Fruit fly (Drosophila melanogaster) S2 (cell line): ENCODE data around the gene CG14036.

Experiments used
- CG8478 ChIP-seq: fragments of >200 bp; optimal IDR thresholded peaks from 2 replicates; lab custom pipeline; 2018
- CTCF ChIP-seq, 2 experiments: fragments of >200 bp; optimal IDR thresholded peaks; 2 replicates each; lab custom pipeline; 2018

CG14036 gene

DNA sequence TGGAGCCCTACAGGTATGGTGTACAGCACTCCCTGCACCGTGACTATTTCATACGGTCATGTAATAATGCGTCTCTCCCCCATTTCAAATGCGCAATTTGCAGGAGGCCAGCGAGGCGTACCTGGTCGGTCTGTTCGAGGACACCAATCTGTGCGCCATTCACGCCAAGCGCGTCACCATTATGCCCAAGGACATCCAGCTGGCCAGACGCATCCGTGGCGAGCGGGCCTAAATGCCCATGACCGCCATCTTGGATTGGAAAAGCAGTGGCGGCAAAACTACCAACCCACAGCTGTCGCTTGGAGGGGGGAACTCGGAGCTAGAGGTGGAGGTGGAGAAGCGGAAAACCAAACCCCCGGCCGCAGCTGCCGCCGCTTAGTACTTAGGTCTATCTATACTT lies 712 bp upstream of the CG14036 start:
- TF ChIP-seq CTCF (optimal IDR thresholded peaks at IDR 0.05; lab: Kevin White, UChicago) (no peak), CG8478 (lab: Kevin White, UChicago) (no peak)

DNA sequence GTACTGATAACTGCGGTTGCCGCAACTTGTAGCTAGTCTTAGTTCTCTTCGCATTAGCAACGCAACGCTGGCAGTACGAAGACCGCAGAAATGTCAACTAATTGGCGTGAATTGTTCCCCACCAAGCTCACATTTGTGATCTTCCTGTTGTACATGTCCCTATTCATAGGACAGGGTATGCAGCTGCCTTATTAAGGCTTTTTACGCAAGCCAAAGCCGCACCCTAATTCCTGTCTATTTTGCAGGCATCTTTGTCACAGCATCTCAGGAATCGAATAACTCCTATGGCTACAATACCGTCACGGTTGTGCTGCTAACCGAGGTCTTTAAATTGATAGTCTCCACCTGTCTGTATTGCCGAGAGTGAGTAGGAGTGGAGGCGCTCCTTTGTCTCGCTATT lies 1.8 kb downstream of the CG14036 start, which contains the start of gene eIF3h:
Gene eIF3h, minus strand, starts transcription at position 101 of the 400 bp plus-strand sequence.
- no peak for TF ChIP-seq CTCF (optimal IDR thresholded peaks at IDR 0.05; lab: Kevin White, UChicago)
- TF ChIP-seq CG8478 (lab: Kevin White, UChicago): no peak

DNA sequence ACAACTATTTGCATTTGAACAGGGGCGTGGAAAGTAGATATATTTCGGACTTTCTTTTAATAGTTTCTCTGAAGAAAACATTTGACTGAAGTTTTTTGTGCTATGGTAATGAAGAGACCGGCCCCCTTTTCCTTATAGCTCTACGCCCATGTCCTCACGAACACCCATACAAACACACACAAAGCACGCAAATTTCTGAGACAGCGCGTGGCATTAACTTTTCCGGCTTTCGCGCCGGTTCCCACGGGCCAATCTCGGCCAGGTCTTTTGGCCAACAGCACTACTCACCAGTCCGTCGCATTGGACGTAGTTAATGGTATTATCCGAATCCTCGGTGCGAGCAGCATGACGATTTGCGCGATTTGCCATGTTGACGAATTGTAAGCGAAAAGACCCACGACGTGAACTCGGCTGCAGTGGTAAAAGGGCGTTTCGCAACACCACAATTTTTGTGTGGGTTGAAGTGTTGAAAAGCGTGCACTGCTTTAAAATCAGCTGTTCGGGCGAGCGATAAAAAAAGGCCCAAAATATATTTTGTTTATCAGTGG lies 2.4 kb downstream of the CG14036 start, which contains the start of gene senju:
Gene senju, plus strand, starts transcription at position 477 of the 548 bp plus-strand sequence.
- TF ChIP-seq CG8478 (lab: Kevin White, UChicago) (no peak), CTCF (optimal IDR thresholded peaks at IDR 0.05; lab: Kevin White, UChicago) (peak in 1 of 2 experiments; percentile 1)

DNA sequence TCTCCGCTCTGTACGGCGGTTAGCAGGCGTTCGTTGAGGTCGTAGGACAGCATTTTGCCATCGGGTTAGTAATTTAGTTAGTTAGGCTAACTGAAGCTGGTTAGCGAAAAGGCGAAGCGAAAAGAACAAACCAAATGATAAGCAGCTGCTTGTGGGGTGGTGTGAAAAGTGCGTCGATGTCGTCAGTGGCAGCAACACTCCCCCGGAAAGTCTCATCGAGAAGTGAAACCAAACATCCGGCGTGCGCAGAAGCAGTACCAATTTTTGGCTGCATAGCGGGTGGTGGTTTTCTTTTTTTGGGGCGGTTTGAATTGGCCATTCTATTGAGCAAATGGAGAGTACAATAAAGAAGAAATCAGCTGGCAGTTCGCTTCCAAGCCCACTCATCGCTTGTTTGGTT lies 4.0 kb downstream of the CG14036 start, which contains the start of gene CG9121:
Gene CG9121, minus strand, starts transcription at position 238 of the 400 bp plus-strand sequence.
- TF ChIP-seq CG8478 (lab: Kevin White, UChicago) (no peak), CTCF (optimal IDR thresholded peaks at IDR 0.05; lab: Kevin White, UChicago) (no peak)

DNA sequence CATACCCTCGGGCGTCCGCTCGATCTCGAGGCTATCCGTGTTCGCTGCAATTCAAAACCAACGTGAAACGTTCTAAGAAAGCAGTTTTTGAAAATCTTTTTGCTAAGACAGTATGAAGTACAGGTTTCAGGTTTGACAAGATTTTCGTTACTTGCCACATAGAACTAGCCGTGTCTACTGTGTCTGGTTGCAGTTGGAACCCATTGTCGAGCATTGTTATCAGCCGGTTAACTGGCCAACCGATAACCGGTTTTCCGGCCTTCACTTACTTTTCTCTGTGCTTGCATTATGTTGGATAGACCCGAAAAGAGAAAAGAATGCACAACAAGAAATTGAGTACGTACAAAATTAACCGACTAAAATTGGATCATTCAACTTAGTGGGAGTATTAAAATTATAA lies 4.8 kb downstream of the CG14036 start:
- TF ChIP-seq CTCF (optimal IDR thresholded peaks at IDR 0.05; lab: Kevin White, UChicago): no peak
- no peak for TF ChIP-seq CG8478 (lab: Kevin White, UChicago)

DNA sequence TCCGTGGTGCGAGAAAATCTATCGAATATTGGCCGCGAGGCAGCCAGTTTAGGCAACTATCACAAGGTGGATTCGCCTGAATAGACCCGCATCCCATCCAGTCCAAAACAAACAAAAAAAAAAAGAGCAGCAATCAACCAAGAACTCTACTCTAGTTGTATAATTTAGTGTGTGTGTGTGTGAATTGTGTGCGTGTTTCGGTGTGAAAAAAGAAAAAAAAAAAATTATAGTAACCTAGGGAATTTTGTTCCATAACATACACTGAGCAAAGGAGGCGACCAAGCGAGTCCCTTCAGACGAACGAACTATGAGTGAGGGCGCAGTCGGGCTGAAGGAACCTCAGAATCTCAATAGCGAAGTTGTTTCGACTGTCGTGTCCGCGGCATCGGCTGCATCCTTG lies 8.6 kb downstream of the CG14036 start:
- no peak for TF ChIP-seq CG8478 (lab: Kevin White, UChicago)
- no peak for TF ChIP-seq CTCF (optimal IDR thresholded peaks at IDR 0.05; lab: Kevin White, UChicago)

DNA sequence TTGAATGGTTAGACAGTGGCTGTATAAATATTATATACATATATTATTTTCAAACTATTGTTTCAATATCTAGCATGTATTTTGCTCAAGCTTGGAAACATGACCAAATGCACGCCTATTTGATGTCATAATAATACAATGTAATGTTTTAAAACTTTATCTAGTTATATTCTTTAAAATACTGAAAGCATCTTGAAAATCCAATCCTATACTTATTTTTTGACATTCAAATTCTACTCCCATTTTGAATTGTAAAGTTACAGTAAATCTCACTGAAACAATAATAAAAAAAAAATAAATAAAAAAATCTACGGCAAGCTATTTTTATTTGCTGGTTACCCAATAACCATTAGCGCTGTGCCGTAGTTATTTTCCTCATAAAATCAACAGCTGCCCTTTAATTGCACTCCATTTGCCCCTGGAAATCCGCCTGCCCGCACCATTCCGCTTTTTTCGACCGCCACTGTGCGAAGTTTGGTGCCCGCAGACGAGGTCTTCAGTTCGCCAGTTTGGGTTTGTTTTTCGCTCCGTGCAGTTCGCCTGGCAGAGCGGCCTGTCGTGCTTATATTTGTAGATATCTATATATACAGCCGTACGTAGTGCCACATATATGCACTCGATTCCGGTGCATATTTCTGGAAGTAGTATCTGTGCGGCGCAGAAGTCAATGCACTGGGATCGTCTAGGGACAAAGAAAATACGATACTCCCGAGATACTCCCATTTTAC lies 9.8 kb downstream of the CG14036 start:
- TF ChIP-seq CG8478 (lab: Kevin White, UChicago) (no peak), CTCF (optimal IDR thresholded peaks at IDR 0.05; lab: Kevin White, UChicago) (no peak)

DNA sequence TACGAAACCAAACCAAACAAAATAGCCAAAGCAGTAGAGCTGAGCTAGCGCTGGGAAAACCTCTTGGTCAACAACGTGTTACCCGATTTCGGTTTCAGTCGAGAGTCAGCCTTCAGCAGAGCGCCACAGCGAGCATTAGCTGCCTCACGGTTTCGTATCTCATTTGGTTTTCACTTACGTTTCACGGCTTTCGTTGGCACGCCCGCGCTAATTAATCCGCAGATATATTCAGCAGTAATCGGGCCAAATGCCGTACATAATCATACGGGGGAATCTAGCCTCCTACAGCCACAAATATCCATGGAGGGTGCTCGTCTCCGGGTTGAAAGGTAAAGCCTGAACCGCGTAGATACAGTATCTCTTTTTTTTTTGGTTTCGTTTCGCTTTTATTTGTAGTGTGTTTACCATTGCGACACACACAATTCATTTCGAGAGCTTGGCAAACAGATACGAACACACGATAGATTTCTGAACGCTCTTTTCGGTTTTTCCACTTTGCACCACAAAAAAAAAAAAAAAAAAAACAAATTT lies 10.4 kb downstream of the CG14036 start, which contains the start of gene CG31650:
Gene CG31650, minus strand, starts transcription at position 352 of the 531 bp plus-strand sequence.
- TF ChIP-seq CTCF (optimal IDR thresholded peaks at IDR 0.05; lab: Kevin White, UChicago) (no peak), CG8478 (lab: Kevin White, UChicago) (no peak)

DNA sequence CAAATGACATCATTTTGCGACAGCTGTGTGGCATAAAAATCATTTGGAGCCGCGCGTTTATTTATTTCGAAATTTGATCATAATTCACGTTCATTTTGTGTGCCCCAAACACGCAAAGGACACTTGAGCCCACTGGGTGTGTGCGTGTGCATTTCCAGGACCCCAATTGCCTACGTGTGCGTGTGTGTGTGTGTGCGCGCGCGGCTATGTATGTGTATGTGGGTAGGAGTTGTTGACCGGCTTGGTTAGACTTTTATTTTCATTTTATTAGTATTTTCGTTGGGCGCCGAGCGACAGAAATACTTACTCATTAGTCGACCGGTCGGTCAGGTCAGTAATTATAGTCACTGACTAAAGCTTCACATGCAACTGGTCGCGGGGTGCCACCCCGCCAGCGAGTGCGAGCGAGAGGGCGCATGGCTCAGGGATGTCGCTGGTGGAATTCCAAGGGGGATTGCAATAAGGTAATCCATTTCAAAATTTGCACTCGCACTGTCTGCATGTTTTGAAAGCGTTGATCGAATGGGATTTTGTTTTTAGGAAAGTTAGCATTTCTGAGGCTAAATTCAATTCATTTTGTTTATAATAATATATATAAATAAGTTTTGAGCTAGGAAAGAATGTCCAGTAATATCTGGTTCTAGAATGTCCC lies 11.2 kb downstream of the CG14036 start:
- no peak for TF ChIP-seq CTCF (optimal IDR thresholded peaks at IDR 0.05; lab: Kevin White, UChicago)
- TF ChIP-seq CG8478 (lab: Kevin White, UChicago): no peak

DNA sequence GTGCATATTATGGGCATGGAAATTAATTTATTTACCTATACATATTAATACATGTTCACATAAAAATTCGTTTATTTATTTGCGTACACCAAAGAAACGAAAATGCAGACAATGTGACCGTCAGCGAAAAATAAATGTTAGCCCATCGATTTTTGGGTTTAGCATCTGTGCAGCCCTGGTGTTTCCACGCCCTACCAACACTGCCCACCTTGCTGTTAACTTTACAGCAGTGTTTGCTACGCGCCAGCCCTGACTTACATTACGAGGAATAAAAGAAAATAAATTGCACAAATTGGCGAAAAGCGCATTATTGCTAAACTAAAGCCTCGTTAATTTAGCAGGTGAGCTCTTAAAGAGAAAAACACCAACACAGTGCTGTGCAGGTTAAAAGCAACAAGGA lies 11.8 kb downstream of the CG14036 start, which contains the start of the genes CG33995, CG44000 and CG44001:
Gene CG33995, plus strand, starts transcription at position 228 of the 400 bp plus-strand sequence.
Gene CG44000, plus strand, starts transcription at position 228 of the 400 bp plus-strand sequence.
Gene CG44001, plus strand, starts transcription at position 228 of the 400 bp plus-strand sequence.
- TF ChIP-seq CG8478 (lab: Kevin White, UChicago) (no peak), CTCF (optimal IDR thresholded peaks at IDR 0.05; lab: Kevin White, UChicago) (peak in 1 of 2 experiments; percentile 23)

DNA sequence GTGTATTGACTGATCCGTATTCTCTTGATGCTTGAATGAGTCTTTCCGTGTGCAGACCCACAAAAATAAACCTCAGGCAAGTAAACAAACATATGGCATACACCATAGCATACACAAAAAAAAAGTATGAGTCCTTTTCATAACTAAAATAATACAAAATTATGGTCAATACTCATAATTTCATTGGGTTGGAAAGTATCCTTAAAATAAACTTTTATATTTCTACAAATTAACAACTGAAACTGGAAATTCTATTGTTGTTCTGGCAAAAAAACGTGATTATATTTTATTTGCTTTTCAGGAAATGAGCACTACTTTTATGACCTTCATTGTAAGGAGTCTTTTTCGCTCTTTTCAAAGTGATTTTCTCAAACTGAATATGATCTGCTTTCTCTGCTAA lies 12.7 kb downstream of the CG14036 start:
- TF ChIP-seq CG8478 (lab: Kevin White, UChicago) (no peak), CTCF (optimal IDR thresholded peaks at IDR 0.05; lab: Kevin White, UChicago) (no peak)

DNA sequence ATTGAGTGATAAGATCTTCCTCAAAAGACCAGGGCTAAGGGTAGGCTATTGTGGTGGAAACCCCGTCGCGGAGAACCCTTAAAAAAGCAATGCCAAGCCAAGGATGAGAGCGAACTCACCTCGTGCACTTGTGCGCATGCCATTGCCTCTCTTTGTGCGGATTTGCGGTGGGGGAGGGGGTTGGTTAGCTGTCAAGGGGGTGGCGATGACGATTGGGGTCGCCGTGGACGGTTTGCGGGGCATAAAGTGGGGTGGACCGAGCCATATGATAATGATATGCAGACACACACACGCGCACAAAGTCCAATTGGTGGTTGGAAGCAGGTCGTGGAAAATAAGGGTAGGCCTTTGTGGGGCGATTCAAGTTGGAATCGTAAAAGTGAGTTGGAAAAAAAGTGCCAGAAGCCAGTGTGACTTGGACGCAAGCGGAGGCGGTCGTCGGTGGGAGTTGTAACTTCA lies 17.4 kb downstream of the CG14036 start, which contains the start of the genes CG14042 and SP555:
Gene CG14042, plus strand, starts transcription at position 308 of the 459 bp plus-strand sequence.
Gene SP555, plus strand, starts transcription at position 308 of the 459 bp plus-strand sequence.
- TF ChIP-seq CG8478 (lab: Kevin White, UChicago) (no peak), CTCF (optimal IDR thresholded peaks at IDR 0.05; lab: Kevin White, UChicago) (no peak)

DNA sequence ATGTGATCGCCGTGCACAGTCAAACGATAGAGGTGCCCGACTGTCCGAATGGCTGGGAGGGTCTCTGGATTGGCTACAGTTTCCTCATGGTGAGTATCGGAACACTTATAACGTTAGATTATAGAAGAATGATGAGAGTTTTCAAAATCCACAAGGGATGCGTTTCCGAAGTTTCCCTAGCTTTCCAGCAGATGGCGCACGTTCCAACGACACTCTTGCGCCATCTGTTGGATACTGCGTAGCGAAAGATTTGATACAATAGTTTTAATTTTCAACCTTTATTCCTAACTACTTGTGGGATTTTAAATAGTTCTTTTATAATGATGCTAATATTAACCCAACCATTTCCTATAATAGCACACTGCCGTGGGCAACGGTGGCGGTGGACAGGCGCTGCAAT lies 18.7 kb downstream of the CG14036 start:
- no peak for TF ChIP-seq CG8478 (lab: Kevin White, UChicago)
- peak; percentile 87 to 88 for TF ChIP-seq CTCF (optimal IDR thresholded peaks at IDR 0.05; lab: Kevin White, UChicago)

DNA sequence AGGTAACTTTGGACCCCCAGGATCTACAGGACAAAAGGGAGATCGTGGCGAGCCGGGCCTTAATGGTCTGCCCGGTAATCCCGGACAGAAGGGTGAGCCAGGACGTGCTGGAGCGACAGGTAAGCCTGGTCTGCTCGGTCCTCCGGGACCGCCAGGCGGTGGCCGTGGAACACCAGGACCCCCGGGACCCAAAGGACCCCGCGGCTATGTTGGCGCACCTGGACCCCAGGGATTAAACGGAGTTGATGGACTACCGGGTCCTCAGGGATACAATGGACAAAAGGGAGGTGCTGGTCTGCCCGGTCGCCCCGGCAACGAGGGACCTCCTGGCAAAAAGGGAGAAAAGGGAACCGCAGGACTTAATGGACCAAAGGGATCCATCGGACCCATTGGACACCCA lies 22.9 kb downstream of the CG14036 start:
- TF ChIP-seq CG8478 (lab: Kevin White, UChicago) (no peak), CTCF (optimal IDR thresholded peaks at IDR 0.05; lab: Kevin White, UChicago) (no peak)
